Worm (Caenorhabditis elegans) whole organism, L2 larva: ENCODE measurements around the gene C06E1.9.

Source experiments
- aly-2 ChIP-seq: fragments of 150-350 bp; optimal IDR thresholded peaks from 2 replicates; lab custom pipeline; 2014; ENCODE audit warnings: missing biosample characterization, missing genetic modification characterization
- elt-1 ChIP-seq: fragments of 150-350 bp; optimal IDR thresholded peaks from 2 replicates; lab custom pipeline; 2014; ENCODE audit warnings: missing biosample characterization, missing genetic modification characterization
- elt-3 ChIP-seq: sonication (generic microtip); optimal IDR thresholded peaks from 2 replicates; lab custom pipeline; 2017; ENCODE audit warnings: missing biosample characterization, missing genetic modification characterization
- fos-1 ChIP-seq: fragments of 150-350 bp; optimal IDR thresholded peaks from 2 replicates; lab custom pipeline; 2014; ENCODE audit warnings: missing biosample characterization, missing genetic modification characterization
- gmeb-1 ChIP-seq: fragments of 150-350 bp; optimal IDR thresholded peaks from 2 replicates; lab custom pipeline; 2014; ENCODE audit warnings: missing biosample characterization, missing genetic modification characterization
- nhr-12 ChIP-seq: fragments of 150-350 bp; optimal IDR thresholded peaks from 2 replicates; lab custom pipeline; 2014; ENCODE audit warnings: missing biosample characterization, missing genetic modification characterization
- nhr-23 ChIP-seq: fragments of 150-350 bp; optimal IDR thresholded peaks from 2 replicates; lab custom pipeline; 2014; ENCODE audit warnings: missing biosample characterization, missing genetic modification reagents, missing genetic modification characterization
- nhr-237 ChIP-seq: fragments of 150-350 bp; optimal IDR thresholded peaks from 2 replicates; lab custom pipeline; 2014; ENCODE audit warnings: missing biosample characterization, missing genetic modification characterization
- nhr-6 ChIP-seq: fragments of 150-350 bp; optimal IDR thresholded peaks from 2 replicates; lab custom pipeline; 2014; ENCODE audit warnings: missing biosample characterization, missing genetic modification characterization
- nhr-77 ChIP-seq: fragments of 150-350 bp; optimal IDR thresholded peaks from 2 replicates; lab custom pipeline; 2014; ENCODE audit warnings: missing biosample characterization, missing genetic modification characterization
- peb-1 ChIP-seq: fragments of 150-350 bp; optimal IDR thresholded peaks from 2 replicates; lab custom pipeline; 2014; ENCODE audit warnings: missing biosample characterization, missing genetic modification characterization
- unc-62 ChIP-seq: fragments of 150-350 bp; optimal IDR thresholded peaks from 2 replicates; lab custom pipeline; 2014; ENCODE audit warnings: missing biosample characterization, missing genetic modification reagents, missing genetic modification characterization
- ztf-11 ChIP-seq: sonication (generic microtip); optimal IDR thresholded peaks from 2 replicates; lab custom pipeline; 2017; ENCODE audit warnings: missing biosample characterization, missing genetic modification characterization
- ztf-4 ChIP-seq: fragments of 150-350 bp; optimal IDR thresholded peaks from 2 replicates; lab custom pipeline; 2014; ENCODE audit warnings: missing biosample characterization, missing genetic modification characterization

DNA sequence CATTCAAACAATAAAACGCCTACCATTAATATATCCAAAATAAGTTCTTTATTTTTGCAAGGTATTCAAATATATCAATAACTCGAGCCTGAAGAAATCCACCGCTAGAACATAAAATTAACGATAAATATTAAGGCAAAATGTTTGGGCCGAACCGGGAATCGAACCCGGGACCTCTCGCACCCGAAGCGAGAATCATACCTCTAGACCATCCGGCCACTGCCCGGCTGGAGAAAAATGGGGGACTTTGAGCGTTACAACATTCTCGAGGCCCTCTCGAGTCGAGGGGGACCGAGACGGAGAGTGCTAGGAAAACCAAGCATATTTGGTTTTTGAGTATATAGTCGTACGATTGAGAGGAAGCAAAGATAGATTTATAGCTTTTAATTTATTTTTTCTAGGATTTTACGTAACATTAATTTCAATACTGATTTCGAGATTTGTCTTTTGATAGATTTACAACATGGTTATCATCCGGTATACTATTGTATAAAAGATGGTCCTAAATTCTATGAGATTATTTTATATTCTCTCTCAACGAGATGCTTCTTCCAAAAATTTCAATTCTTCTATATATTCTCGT lies 40.7 kb upstream of the C06E1.9 start, which contains the start of gene flp-23:
- TF ChIP-seq nhr-77 (tag; lab: Kevin White, UChicago) (no peak), nhr-237 (tag; lab: Kevin White, UChicago) (no peak), aly-2 (tag; lab: Kevin White, UChicago) (no peak), nhr-23 (tag; lab: Kevin White, UChicago) (no peak), nhr-6 (tag; lab: Kevin White, UChicago) (no peak), ztf-11 (tag; lab: Kevin White, UChicago) (no peak), elt-1 (tag; lab: Kevin White, UChicago) (no peak), gmeb-1 (no peak), elt-3 (no peak), fos-1 (no peak), nhr-12 (tag; lab: Kevin White, UChicago) (no peak), peb-1 (tag; lab: Kevin White, UChicago) (no peak), unc-62 (GFP tag; lab: Kevin White, UChicago) (no peak), ztf-4 (tag; lab: Kevin White, UChicago) (no peak)
